Fruit fly (Drosophila melanogaster) whole organism, embryonic: ENCODE measurements around the gene Gad1.
A peak's percentile ranks its signal among the peaks of the same experiment; 100 is the strongest.

Experiments
- CG10147 ChIP-seq: fragments of 200-800 bp; sonication (Bioruptor generic); optimal IDR thresholded peaks from 2 replicates; lab custom pipeline; 2019; ENCODE audit warnings: missing biosample characterization, mild to moderate bottlenecking, missing genetic modification characterization, moderate library complexity
- CG10543 ChIP-seq: fragments of 200-800 bp; sonication (Bioruptor generic); optimal IDR thresholded peaks from 3 replicates; lab custom pipeline; 2017; ENCODE audit warnings: missing biosample characterization, mild to moderate bottlenecking, missing genetic modification characterization, moderate library complexity
- CG10959 ChIP-seq: fragments of 200-800 bp; sonication (Bioruptor generic); IDR thresholded peaks from 2 replicates; pipeline ENCODE4 v1.3.6; 2022; ENCODE audit warnings: missing biosample characterization, missing genetic modification characterization
- CG11247 ChIP-seq: fragments of 200-800 bp; sonication (Bioruptor generic); IDR thresholded peaks from 2 replicates; pipeline ENCODE4 v1.3.6; 2022; ENCODE audit warnings: missing biosample characterization, missing genetic modification characterization
- CG11560 ChIP-seq: fragments of 200-800 bp; sonication (Bioruptor generic); IDR thresholded peaks from 3 replicates; pipeline ENCODE4 v1.3.6; 2022; ENCODE audit warnings: missing biosample characterization, missing genetic modification characterization
- CG17568 ChIP-seq: fragments of 200-800 bp; sonication (Bioruptor generic); optimal IDR thresholded peaks from 2 replicates; lab custom pipeline; 2018; ENCODE audit warnings: missing biosample characterization, mild to moderate bottlenecking, missing genetic modification characterization, moderate library complexity
- CG18619 ChIP-seq: fragments of 200-800 bp; sonication (Bioruptor generic); optimal IDR thresholded peaks from 3 replicates; lab custom pipeline; 2017; ENCODE audit warnings: missing biosample characterization, mild to moderate bottlenecking, missing genetic modification characterization
- CG2120 ChIP-seq: fragments of 200-800 bp; sonication (Bioruptor generic); optimal IDR thresholded peaks from 3 replicates; lab custom pipeline; 2016; ENCODE audit warnings: missing biosample characterization, missing genetic modification characterization
- CG33557 ChIP-seq: fragments of 200-800 bp; sonication (Bioruptor generic); optimal IDR thresholded peaks from 2 replicates; lab custom pipeline; 2019; ENCODE audit warnings: missing biosample characterization, mild to moderate bottlenecking, missing genetic modification characterization, moderate library complexity
- CG3838 ChIP-seq: fragments of 200-800 bp; sonication (Bioruptor generic); optimal IDR thresholded peaks from 3 replicates; lab custom pipeline; 2016; ENCODE audit warnings: missing biosample characterization, missing genetic modification characterization
- CG4707 ChIP-seq: fragments of 200-800 bp; sonication (Bioruptor generic); optimal IDR thresholded peaks from 2 replicates; lab custom pipeline; 2018; ENCODE audit warnings: missing biosample characterization, mild to moderate bottlenecking, missing genetic modification characterization, moderate library complexity
- CG5245 ChIP-seq: fragments of 200-800 bp; sonication (Bioruptor generic); optimal IDR thresholded peaks from 3 replicates; lab custom pipeline; 2016; ENCODE audit warnings: missing biosample characterization, missing genetic modification characterization
- CG8290 ChIP-seq, 3 experiments: fragments of 200-800 bp; sonication (Bioruptor generic); optimal IDR thresholded peaks; 2 replicates each; lab custom pipeline; 2016 to 2019; ENCODE audit warnings: missing biosample characterization in 3 of 3, missing genetic modification characterization in 3 of 3, mild to moderate bottlenecking in 2 of 3, moderate library complexity in 1 of 3
- Deaf1 ChIP-seq: fragments of 200-800 bp; optimal IDR thresholded peaks from 3 replicates; lab custom pipeline; 2019; ENCODE audit warnings: missing biosample characterization, mild to moderate bottlenecking, missing genetic modification characterization, moderate library complexity
- Eip74EF ChIP-seq, 2 experiments: fragments of 200-800 bp in 1 of 2; fragments of >200 bp in 1 of 2; sonication (Bioruptor generic) in 1 of 2; optimal IDR thresholded peaks; 2 replicates each; lab custom pipeline; 2017 to 2019; ENCODE audit warnings: missing biosample characterization in 2 of 2, missing genetic modification characterization in 2 of 2, mild to moderate bottlenecking in 1 of 2, moderate library complexity in 1 of 2
- Ets65A ChIP-seq: fragments of 200-800 bp; sonication (Bioruptor generic); peaks from one replicate; lab custom pipeline; 2016; ENCODE audit warnings: missing biosample characterization, missing genetic modification characterization
- HLH4C ChIP-seq: fragments of 200-800 bp; sonication (Bioruptor generic); IDR thresholded peaks from 3 replicates; pipeline ENCODE4 v1.3.6; 2022; ENCODE audit warnings: missing biosample characterization, missing genetic modification characterization; ENCODE audit not compliant: partially characterized antibody
- NC2β ChIP-seq: fragments of 200-800 bp; sonication (Bioruptor generic); optimal IDR thresholded peaks from 2 replicates; lab custom pipeline; 2016; ENCODE audit warnings: missing biosample characterization, missing genetic modification characterization
- Nf-YA ChIP-seq: fragments of 200-800 bp; sonication (Bioruptor generic); IDR thresholded peaks from 2 replicates; pipeline ENCODE4 v1.3.6; 2022; ENCODE audit warnings: missing biosample characterization, missing genetic modification characterization
- NfI ChIP-seq: fragments of 200-800 bp; sonication (Bioruptor generic); optimal IDR thresholded peaks from 3 replicates; lab custom pipeline; 2018; ENCODE audit warnings: missing biosample characterization, mild to moderate bottlenecking, missing genetic modification characterization, moderate library complexity
- Sin3A ChIP-seq: fragments of >200 bp; optimal IDR thresholded peaks from 2 replicates; lab custom pipeline; 2018
- TFAM ChIP-seq: fragments of 200-800 bp; sonication (Bioruptor generic); optimal IDR thresholded peaks from 2 replicates; lab custom pipeline; 2017; ENCODE audit warnings: missing biosample characterization, missing genetic modification characterization, inconsistent platforms
- Taf1 ChIP-seq: fragments of 200-800 bp; sonication (Bioruptor generic); IDR thresholded peaks from 2 replicates; pipeline ENCODE4 v1.3.6; 2022; ENCODE audit warnings: missing biosample characterization, missing genetic modification characterization
- Vsx1 ChIP-seq: fragments of 200-800 bp; sonication (Bioruptor generic); optimal IDR thresholded peaks from 2 replicates; lab custom pipeline; 2017; ENCODE audit warnings: missing biosample characterization, mild to moderate bottlenecking, missing genetic modification characterization, missing genetic modification reagents
- amos ChIP-seq: fragments of 200-800 bp; sonication (Bioruptor generic); IDR thresholded peaks from 2 replicates; pipeline ENCODE4 v1.3.6; 2022; ENCODE audit warnings: missing biosample characterization, missing genetic modification characterization; ENCODE audit not compliant: partially characterized antibody
- cg ChIP-seq: fragments of 200-800 bp; sonication (Bioruptor generic); optimal IDR thresholded peaks from 3 replicates; lab custom pipeline; 2019; ENCODE audit warnings: missing biosample characterization, mild to moderate bottlenecking, missing genetic modification characterization, moderate library complexity
- danr ChIP-seq: fragments of 200-800 bp; sonication (Bioruptor generic); IDR thresholded peaks from 2 replicates; pipeline ENCODE4 v1.3.6; 2022; ENCODE audit warnings: missing biosample characterization, missing genetic modification characterization
- dmrt11E ChIP-seq: fragments of 200-800 bp; sonication (Bioruptor generic); optimal IDR thresholded peaks from 3 replicates; lab custom pipeline; 2018; ENCODE audit warnings: missing biosample characterization, mild to moderate bottlenecking, missing genetic modification characterization, moderate library complexity
- dysf ChIP-seq: fragments of 200-800 bp; sonication (Bioruptor generic); IDR thresholded peaks from 3 replicates; pipeline ENCODE4 v1.3.6; 2022; ENCODE audit warnings: missing biosample characterization, missing genetic modification characterization
- fd64A ChIP-seq: fragments of 200-800 bp; sonication (Bioruptor generic); optimal IDR thresholded peaks from 3 replicates; lab custom pipeline; 2018; ENCODE audit warnings: missing biosample characterization, mild to moderate bottlenecking, missing genetic modification characterization
- fru ChIP-seq: fragments of >200 bp; optimal IDR thresholded peaks from 2 replicates; lab custom pipeline; 2017
- mam ChIP-seq: fragments of 200-800 bp; sonication (Bioruptor generic); optimal IDR thresholded peaks from 3 replicates; lab custom pipeline; 2016; ENCODE audit warnings: missing biosample characterization, missing genetic modification characterization
- nau ChIP-seq: fragments of 200-800 bp; sonication (Bioruptor generic); optimal IDR thresholded peaks from 3 replicates; lab custom pipeline; 2017; ENCODE audit warnings: missing biosample characterization, mild to moderate bottlenecking, missing genetic modification characterization, missing genetic modification reagents
- org-1 ChIP-seq: fragments of 200-800 bp; sonication (Bioruptor generic); optimal IDR thresholded peaks from 2 replicates; lab custom pipeline; 2017; ENCODE audit warnings: missing biosample characterization, missing genetic modification characterization
- tap ChIP-seq: fragments of 200-800 bp; optimal IDR thresholded peaks from 3 replicates; lab custom pipeline; 2019; ENCODE audit warnings: missing biosample characterization, mild to moderate bottlenecking, missing genetic modification characterization, moderate library complexity
- tup ChIP-seq: fragments of 200-800 bp; sonication (Bioruptor generic); optimal IDR thresholded peaks from 2 replicates; lab custom pipeline; 2016; ENCODE audit warnings: missing biosample characterization, mild to moderate bottlenecking, missing genetic modification characterization, moderate library complexity
- twi ChIP-seq: fragments of 200-800 bp; optimal IDR thresholded peaks from 2 replicates; lab custom pipeline; 2019; ENCODE audit warnings: missing biosample characterization, mild to moderate bottlenecking, missing genetic modification characterization, moderate library complexity
- wdn ChIP-seq: fragments of 200-800 bp; sonication (Bioruptor generic); IDR thresholded peaks from 2 replicates; pipeline ENCODE4 v1.3.6; 2022; ENCODE audit warnings: missing biosample characterization, missing genetic modification characterization
- zen ChIP-seq: fragments of 200-800 bp; sonication (Bioruptor generic); optimal IDR thresholded peaks from 3 replicates; lab custom pipeline; 2018; ENCODE audit warnings: missing biosample characterization, mild to moderate bottlenecking, missing genetic modification characterization, moderate library complexity

Gene Gad1

dm6 chr3L:4040247-4040925 is 48.2 kb downstream of the Gad1 start, which contains the start of the genes CG11593 and Rcd5 (continued):
- TF ChIP-seq NfI (GFP tag; lab: Kevin White, UChicago) (no peak), Sin3A (lab: Kevin White, UChicago) (peak; percentile 61), CG18619 (GFP tag; lab: Kevin White, UChicago) (peak; percentile 64), CG10959 (GFP tag; lab: Robert Waterston, UW) (no peak), dysf (GFP tag; lab: Robert Waterston, UW) (peak; percentile 83), org-1 (GFP tag; lab: Kevin White, UChicago) (peak; percentile 25), danr (peak; percentile 83), amos (GFP tag; lab: Robert Waterston, UW) (peak; percentile 13; the same call in 1 of the 2 replicates), dmrt11E (tag; lab: Kevin White, UChicago) (peak; percentile 65), HLH4C (GFP tag; lab: Robert Waterston, UW) (peak; percentile 45; the same call in 1 of the 3 replicates), tup (GFP tag; lab: Kevin White, UChicago) (peak; percentile 38), TFAM (no peak), Taf1 (GFP tag; lab: Robert Waterston, UW) (peak; percentile 69), CG10543 (no peak)
- TF ChIP-seq, all 482 proteins: peak for 248

dm6 chr3L:4035499-4035898 is 53.0 kb downstream of the Gad1 start, which contains the start of gene Gr64f:
Gene Gr64f (plus strand): TSS chr3L:4035799.
- TF ChIP-seq CG17568, result no peak
- peak; percentile 21 for TF ChIP-seq zen (tag; lab: Kevin White, UChicago)

dm6 chr3L:4031762-4032161 is 56.8 kb downstream of the Gad1 start, which contains the start of the genes Gr64d and Gr64e:
Gene Gr64d (plus strand): TSS chr3L:4032062.
Gene Gr64e (plus strand): TSS chr3L:4032141.
- TF ChIP-seq Ets65A (GFP tag; lab: Kevin White, UChicago), result peak; percentile 56
- TF ChIP-seq mam, result no peak
- TF ChIP-seq nau (GFP tag; lab: Kevin White, UChicago), result no peak
- TF ChIP-seq CG33557 (GFP tag; lab: Kevin White, UChicago), result no peak

dm6 chr3L:4028305-4028704 is 60.2 kb downstream of the Gad1 start, which contains the start of the genes Gr64b and Gr64c:
Gene Gr64b (plus strand): TSS chr3L:4028605.
Gene Gr64c (plus strand): TSS chr3L:4028605.
- TF ChIP-seq CG3838 (GFP tag; lab: Kevin White, UChicago), result no peak
- no peak for TF ChIP-seq Deaf1 (tag; lab: Kevin White, UChicago)
- TF ChIP-seq Nf-YA, result no peak
- TF ChIP-seq Vsx1 (GFP tag; lab: Kevin White, UChicago), result no peak
- TF ChIP-seq wdn (GFP tag; lab: Robert Waterston, UW), result no peak
- TF ChIP-seq NC2β (GFP tag; lab: Kevin White, UChicago), result no peak
- no peak for TF ChIP-seq cg (GFP tag; lab: Kevin White, UChicago)
- no peak for TF ChIP-seq fd64A
- no peak for TF ChIP-seq CG4707 (GFP tag; lab: Kevin White, UChicago)
- no peak for TF ChIP-seq CG11247 (GFP tag; lab: Robert Waterston, UW)
- no peak for TF ChIP-seq CG5245
- no peak for TF ChIP-seq CG11560 (tag; lab: Robert Waterston, UW)
- no peak for TF ChIP-seq Eip74EF (GFP tag; optimal IDR thresholded peaks at IDR 0.05; lab: Kevin White, UChicago)
- TF ChIP-seq CG8290 (GFP tag; optimal IDR thresholded peaks at IDR 0.05; lab: Kevin White, UChicago), result no peak
- TF ChIP-seq CG8290 (tag; optimal IDR thresholded peaks at IDR 0.05; lab: Kevin White, UChicago), result no peak
- TF ChIP-seq CG2120, result no peak
- TF ChIP-seq twi, result no peak
- TF ChIP-seq CG10147, result no peak
- TF ChIP-seq fru (lab: Kevin White, UChicago), result no peak
- TF ChIP-seq tap, result no peak
